Worm (Caenorhabditis elegans) whole organism, L1 larva: ENCODE measurements around the gene C47E8.1.

ENCODE experiments used
- C34B4.2 ChIP-seq: sonication (generic microtip); optimal IDR thresholded peaks from 2 replicates; lab custom pipeline; 2017; ENCODE audit warnings: mild to moderate bottlenecking, missing genetic modification characterization, missing compliant biosample characterization
- Y116A8C.19 ChIP-seq: sonication (generic microtip); optimal IDR thresholded peaks from 2 replicates; lab custom pipeline; 2016; ENCODE audit warnings: missing compliant biosample characterization, missing genetic modification characterization, borderline replicate concordance
- aha-1 ChIP-seq: fragments of 150-350 bp; optimal IDR thresholded peaks from 2 replicates; lab custom pipeline; 2014; ENCODE audit warnings: missing biosample characterization, missing genetic modification characterization
- ama-1 ChIP-seq: fragments of 150-350 bp; optimal IDR thresholded peaks from 2 replicates; lab custom pipeline; 2014
- ceh-63 ChIP-seq: fragments of 200-800 bp; sonication (Bioruptor generic); optimal IDR thresholded peaks from 2 replicates; lab custom pipeline; 2018; ENCODE audit warnings: mild to moderate bottlenecking, missing genetic modification characterization, missing compliant biosample characterization
- ceh-88 ChIP-seq: fragments of 200-800 bp; sonication (Bioruptor generic); IDR thresholded peaks from 2 replicates; pipeline ENCODE4 v1.3.6; 2022; ENCODE audit warnings: missing genetic modification characterization, missing compliant biosample characterization
- ceh-90 ChIP-seq: sonication (generic microtip); optimal IDR thresholded peaks from 2 replicates; lab custom pipeline; 2016; ENCODE audit warnings: missing genetic modification characterization, missing compliant biosample characterization
- dpl-1 ChIP-seq, 3 experiments: fragments of 150-350 bp in 2 of 3; sonication (generic microtip) in 1 of 3; optimal IDR thresholded peaks; 2 replicates each; lab custom pipeline; 2014 to 2017; ENCODE audit warnings: missing biosample characterization in 3 of 3, missing genetic modification characterization in 3 of 3, missing genetic modification reagents in 3 of 3
- dsc-1 ChIP-seq: sonication (generic microtip); optimal IDR thresholded peaks from 2 replicates; lab custom pipeline; 2016; ENCODE audit warnings: mild to moderate bottlenecking, missing genetic modification characterization, missing compliant biosample characterization
- egl-27 ChIP-seq, 2 experiments: fragments of 150-350 bp in 1 of 2; sonication (generic microtip); optimal IDR thresholded peaks; 3 replicates each; lab custom pipeline; 2017 to 2018; ENCODE audit warnings: missing biosample characterization in 2 of 2, missing genetic modification characterization in 2 of 2, missing genetic modification reagents in 2 of 2
- elt-2 ChIP-seq: sonication (generic microtip); optimal IDR thresholded peaks from 2 replicates; lab custom pipeline; 2016; ENCODE audit warnings: missing genetic modification characterization, mild to moderate bottlenecking, inconsistent platforms, missing compliant biosample characterization, missing genetic modification reagents
- fos-1 ChIP-seq: fragments of 150-350 bp; optimal IDR thresholded peaks from 2 replicates; lab custom pipeline; 2014; ENCODE audit warnings: missing biosample characterization, missing genetic modification characterization
- hlh-17 ChIP-seq: fragments of 200-800 bp; sonication (Bioruptor generic); optimal IDR thresholded peaks from 2 replicates; lab custom pipeline; 2018; ENCODE audit warnings: missing genetic modification characterization, mild to moderate bottlenecking, missing compliant biosample characterization, moderate library complexity, borderline replicate concordance
- hlh-4 ChIP-seq: sonication (generic microtip); optimal IDR thresholded peaks from 2 replicates; lab custom pipeline; 2016; ENCODE audit warnings: mild to moderate bottlenecking, missing genetic modification characterization, missing compliant biosample characterization
- hpl-2 ChIP-seq: fragments of 150-350 bp; optimal IDR thresholded peaks from 2 replicates; lab custom pipeline; 2014; ENCODE audit warnings: missing biosample characterization, missing genetic modification reagents, missing genetic modification characterization
- isw-1 ChIP-seq: fragments of 200-800 bp; sonication (Bioruptor generic); IDR thresholded peaks from 2 replicates; pipeline ENCODE4 v1.3.6; 2022; ENCODE audit warnings: missing genetic modification characterization, missing compliant biosample characterization
- jun-1 ChIP-seq: fragments of 150-350 bp; optimal IDR thresholded peaks from 2 replicates; lab custom pipeline; 2014; ENCODE audit warnings: missing biosample characterization, missing genetic modification reagents, missing genetic modification characterization
- lin-14 ChIP-seq: fragments of 200-800 bp; sonication (Bioruptor generic); optimal IDR thresholded peaks from 2 replicates; lab custom pipeline; 2018; ENCODE audit warnings: mild to moderate bottlenecking, missing genetic modification characterization, moderate library complexity, missing compliant biosample characterization
- lin-35 ChIP-seq, 2 experiments: fragments of 150-350 bp; optimal IDR thresholded peaks; 2 replicates each; lab custom pipeline; 2014; ENCODE audit warnings: missing biosample characterization in 2 of 2, missing genetic modification characterization in 2 of 2, missing genetic modification reagents in 2 of 2
- lin-39 ChIP-seq: fragments of 150-350 bp; optimal IDR thresholded peaks from 2 replicates; lab custom pipeline; 2014; ENCODE audit warnings: missing biosample characterization, missing genetic modification reagents, missing genetic modification characterization
- lir-3 ChIP-seq: sonication (generic microtip); optimal IDR thresholded peaks from 2 replicates; lab custom pipeline; 2016; ENCODE audit warnings: mild to moderate bottlenecking, missing genetic modification characterization, moderate library complexity, missing compliant biosample characterization; ENCODE audit not compliant: poor library complexity
- mab-9 ChIP-seq: fragments of 200-800 bp; sonication (Bioruptor generic); IDR thresholded peaks from 2 replicates; pipeline ENCODE4 v1.3.6; 2022; ENCODE audit warnings: missing genetic modification reagents, missing genetic modification characterization, missing compliant biosample characterization
- mdl-1 ChIP-seq, 2 experiments: fragments of 150-350 bp; optimal IDR thresholded peaks; 2 replicates each; lab custom pipeline; 2014 to 2017; ENCODE audit warnings: missing biosample characterization in 2 of 2, missing genetic modification characterization in 2 of 2, inconsistent platforms in 1 of 2
- nhr-11 ChIP-seq: fragments of 150-350 bp; optimal IDR thresholded peaks from 2 replicates; lab custom pipeline; 2014; ENCODE audit warnings: missing biosample characterization, missing genetic modification characterization
- nhr-237 ChIP-seq: fragments of 150-350 bp; optimal IDR thresholded peaks from 2 replicates; lab custom pipeline; 2014; ENCODE audit warnings: missing biosample characterization, missing genetic modification characterization
- nhr-28 ChIP-seq: fragments of 150-350 bp; optimal IDR thresholded peaks from 2 replicates; lab custom pipeline; 2014; ENCODE audit warnings: missing biosample characterization, missing genetic modification characterization
- nhr-47 ChIP-seq: sonication (generic microtip); optimal IDR thresholded peaks from 2 replicates; lab custom pipeline; 2016; ENCODE audit warnings: mild to moderate bottlenecking, missing genetic modification characterization, moderate library complexity, missing compliant biosample characterization
- nhr-71 ChIP-seq: sonication (generic microtip); optimal IDR thresholded peaks from 2 replicates; lab custom pipeline; 2016; ENCODE audit warnings: mild to moderate bottlenecking, missing genetic modification characterization, moderate library complexity, missing compliant biosample characterization
- nhr-84 ChIP-seq: sonication (generic microtip); optimal IDR thresholded peaks from 2 replicates; lab custom pipeline; 2017; ENCODE audit warnings: missing biosample characterization, missing genetic modification characterization
- nhr-90 ChIP-seq: sonication (generic microtip); optimal IDR thresholded peaks from 2 replicates; lab custom pipeline; 2016; ENCODE audit warnings: mild to moderate bottlenecking, missing genetic modification characterization, missing compliant biosample characterization; ENCODE audit not compliant: poor library complexity
- rnt-1 ChIP-seq: sonication (generic microtip); optimal IDR thresholded peaks from 2 replicates; lab custom pipeline; 2016; ENCODE audit warnings: mild to moderate bottlenecking, missing genetic modification characterization, moderate library complexity, missing compliant biosample characterization
- skn-1 ChIP-seq: fragments of 150-350 bp; optimal IDR thresholded peaks from 2 replicates; lab custom pipeline; 2014; ENCODE audit warnings: missing biosample characterization, missing genetic modification characterization
- snpc-4 ChIP-seq: fragments of 150-350 bp; optimal IDR thresholded peaks from 2 replicates; lab custom pipeline; 2014; ENCODE audit warnings: missing biosample characterization, missing genetic modification characterization
- snu-23 ChIP-seq: sonication (generic microtip); optimal IDR thresholded peaks from 2 replicates; lab custom pipeline; 2016; ENCODE audit warnings: missing genetic modification characterization, missing compliant biosample characterization
- sptf-1 ChIP-seq: fragments of 150-350 bp; optimal IDR thresholded peaks from 2 replicates; lab custom pipeline; 2014; ENCODE audit warnings: missing biosample characterization, missing genetic modification characterization
- sup-37 ChIP-seq: fragments of 200-800 bp; sonication (Bioruptor generic); optimal IDR thresholded peaks from 2 replicates; lab custom pipeline; 2018; ENCODE audit warnings: mild to moderate bottlenecking, missing genetic modification characterization, missing compliant biosample characterization
- unc-98 ChIP-seq: fragments of 200-800 bp; sonication (Bioruptor generic); IDR thresholded peaks from 2 replicates; pipeline ENCODE4 v1.3.6; 2022; ENCODE audit warnings: missing genetic modification characterization, missing compliant biosample characterization
- vab-15 ChIP-seq: sonication (generic microtip); optimal IDR thresholded peaks from 2 replicates; lab custom pipeline; 2017; ENCODE audit warnings: missing genotype, mild to moderate bottlenecking, missing genetic modification characterization, missing compliant biosample characterization
- zag-1 ChIP-seq: fragments of 150-350 bp; optimal IDR thresholded peaks from 2 replicates; lab custom pipeline; 2014; ENCODE audit warnings: missing biosample characterization, missing genetic modification characterization
- zip-4 ChIP-seq: fragments of 200-800 bp; sonication (Bioruptor generic); optimal IDR thresholded peaks from 2 replicates; lab custom pipeline; 2018; ENCODE audit warnings: mild to moderate bottlenecking, missing genetic modification characterization, moderate library complexity, missing compliant biosample characterization
- ztf-11 ChIP-seq, 2 experiments: sonication (generic microtip); optimal IDR thresholded peaks; 2 replicates each; lab custom pipeline; 2016 to 2017; ENCODE audit warnings: missing genetic modification characterization in 2 of 2, missing biosample characterization in 1 of 2, missing compliant biosample characterization in 1 of 2
- ztf-4 ChIP-seq: fragments of 150-350 bp; optimal IDR thresholded peaks from 2 replicates; lab custom pipeline; 2014; ENCODE audit warnings: missing biosample characterization, missing genetic modification characterization

C47E8.1 gene

ce11 chrV:14660608-14661355, 5.0 kb upstream of the C47E8.1 start, which contains the start of gene srh-17 (continued):
- TF ChIP-seq hlh-17 (GFP tag; lab: Kevin White, UChicago) (no peak), lin-14 (GFP tag; lab: Kevin White, UChicago) (peak; percentile 75), ceh-63 (GFP tag; lab: Kevin White, UChicago) (no peak), skn-1 (peak; percentile 1), nhr-11 (no peak), hpl-2 (GFP tag; lab: Kevin White, UChicago) (no peak), ama-1 (lab: Kevin White, UChicago) (no peak), aha-1 (tag; lab: Kevin White, UChicago) (no peak), jun-1 (no peak), sptf-1 (tag; lab: Kevin White, UChicago) (no peak), nhr-47 (peak; percentile 49), C34B4.2 (tag; lab: Kevin White, UChicago) (no peak), ceh-88 (GFP tag; lab: Robert Waterston, UW) (no peak), vab-15 (no peak), lin-35 (GFP tag; optimal IDR thresholded peaks at IDR 0.05; lab: Kevin White, UChicago) (peak in 1 of 2 experiments; percentile 74), mab-9 (GFP tag; lab: Robert Waterston, UW) (no peak), nhr-84 (tag; lab: Kevin White, UChicago) (no peak), lir-3 (tag; lab: Kevin White, UChicago) (no peak), hlh-4 (no peak), dsc-1 (tag; lab: Kevin White, UChicago) (no peak), snpc-4 (no peak), zip-4 (GFP tag; lab: Kevin White, UChicago) (no peak), sup-37 (GFP tag; lab: Kevin White, UChicago) (no peak), mdl-1 (tag; optimal IDR thresholded peaks at IDR 0.05; lab: Kevin White, UChicago) (peak in 1 of 2 experiments; percentile 87), nhr-28 (tag; lab: Kevin White, UChicago) (no peak), ztf-11 (tag; optimal IDR thresholded peaks at IDR 0.05; lab: Kevin White, UChicago) (no peak), nhr-71 (tag; lab: Kevin White, UChicago) (peak; percentile 77), ztf-4 (tag; lab: Kevin White, UChicago) (no peak), dpl-1 (GFP tag; optimal IDR thresholded peaks at IDR 0.05; lab: Kevin White, UChicago) (no peak), unc-98 (GFP tag; lab: Robert Waterston, UW) (no peak), nhr-90 (tag; lab: Kevin White, UChicago) (peak; percentile 73), lin-39 (no peak), zag-1 (tag; lab: Kevin White, UChicago) (no peak), egl-27 (tag; optimal IDR thresholded peaks at IDR 0.05; lab: Kevin White, UChicago) (no peak), snu-23 (GFP tag; lab: Kevin White, UChicago) (peak; percentile 64)

- no peak for TF ChIP-seq nhr-237
- no peak for TF ChIP-seq ztf-11 (tag; optimal IDR thresholded peaks at IDR 0.05; lab: Kevin White, UChicago)
- no peak for TF ChIP-seq rnt-1 (tag; lab: Kevin White, UChicago)
- TF ChIP-seq isw-1 (GFP tag; lab: Robert Waterston, UW): no peak
- TF ChIP-seq hlh-17 (GFP tag; lab: Kevin White, UChicago): no peak
- no peak for TF ChIP-seq fos-1 (tag; lab: Kevin White, UChicago)
- TF ChIP-seq snu-23 (GFP tag; lab: Kevin White, UChicago): no peak
- no peak for TF ChIP-seq nhr-71 (tag; lab: Kevin White, UChicago)
- TF ChIP-seq elt-2 (tag; lab: Kevin White, UChicago): no peak
- TF ChIP-seq lin-35 (GFP tag; optimal IDR thresholded peaks at IDR 0.05; lab: Kevin White, UChicago): no peak
- TF ChIP-seq ceh-88 (GFP tag; lab: Robert Waterston, UW): no peak
- no peak for TF ChIP-seq snpc-4
- TF ChIP-seq Y116A8C.19 (tag; lab: Kevin White, UChicago): no peak
- no peak for TF ChIP-seq ceh-90
These were observed 2.8 kb upstream of the C47E8.1 start, which contains the start of gene C47E8.9 for ce11 chrV:14663006-14663405. Gene C47E8.9, plus strand, starts transcription at chrV:14663306.
